Worm (Caenorhabditis elegans): Measurements from ENCODE around the gene col-156.
"Not testable (repeated sequence)": the region's sequence is repeated elsewhere in the genome, so short reads cannot be mapped to it uniquely, and the experiment has no call there.

Gene col-156

ce11 chrV:11450257-11450656, at the start of gene col-156:
Gene col-156, minus strand, starts transcription at chrV:11450357.
- no peak for TF ChIP-seq tab-1 (GFP tag; IDR thresholded peaks at IDR 0.05)
- TF ChIP-seq cog-1 (tag; optimal IDR thresholded peaks at IDR 0.05) = no peak
- TF ChIP-seq klf-2 (GFP tag; conservative IDR thresholded peaks at IDR 0.05) = no peak
- TF ChIP-seq flt-1 (GFP tag; IDR thresholded peaks at IDR 0.05) = no peak
- no peak for TF ChIP-seq ztf-29 (GFP tag; IDR thresholded peaks at IDR 0.05)
- TF ChIP-seq ref-1 (GFP tag; conservative IDR thresholded peaks at IDR 0.05) = no peak
- TF ChIP-seq ztf-23 (GFP tag; IDR thresholded peaks at IDR 0.05) = no peak
- TF ChIP-seq med-1 (GFP tag; optimal IDR thresholded peaks at IDR 0.05; ENCODE audit: insufficient read depth) = no peak
- no peak for TF ChIP-seq T22C8.4 (GFP tag; IDR thresholded peaks at IDR 0.05)

DNA sequence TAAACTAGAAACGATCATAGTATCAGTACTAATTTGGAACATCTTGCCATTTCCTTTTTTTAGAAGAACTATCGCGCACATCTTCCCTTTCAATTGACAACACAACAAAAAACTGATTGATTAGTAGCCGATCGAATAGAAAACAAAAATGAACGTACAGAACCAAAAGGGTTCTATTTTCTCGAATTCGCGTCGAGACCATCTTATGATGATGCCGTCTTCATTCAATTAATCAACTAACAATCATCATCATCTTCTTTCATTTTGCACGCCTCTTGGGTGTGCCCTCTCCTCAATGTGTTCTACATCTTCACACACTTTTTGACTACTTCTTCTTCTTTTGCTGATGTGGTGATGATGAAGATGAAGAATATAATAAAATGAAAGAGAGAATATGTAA, 49.6 kb upstream of the col-156 start:
- TF ChIP-seq ref-1 (GFP tag; conservative IDR thresholded peaks at IDR 0.05) (no peak), tab-1 (GFP tag; IDR thresholded peaks at IDR 0.05) (no peak), ztf-29 (GFP tag; IDR thresholded peaks at IDR 0.05) (no peak), med-1 (GFP tag; optimal IDR thresholded peaks at IDR 0.05; ENCODE audit: insufficient read depth) (no peak), klf-2 (GFP tag; conservative IDR thresholded peaks at IDR 0.05) (no peak), T22C8.4 (GFP tag; IDR thresholded peaks at IDR 0.05) (no peak), cog-1 (tag; optimal IDR thresholded peaks at IDR 0.05) (no peak), flt-1 (GFP tag; IDR thresholded peaks at IDR 0.05) (no peak), ztf-23 (GFP tag; IDR thresholded peaks at IDR 0.05) (no peak)

- TF ChIP-seq flt-1 (GFP tag; IDR thresholded peaks at IDR 0.05) (no peak), klf-2 (GFP tag; conservative IDR thresholded peaks at IDR 0.05) (no peak)
Observed at ce11 chrV:11497475-11497874, 47.3 kb upstream of the col-156 start.

DNA sequence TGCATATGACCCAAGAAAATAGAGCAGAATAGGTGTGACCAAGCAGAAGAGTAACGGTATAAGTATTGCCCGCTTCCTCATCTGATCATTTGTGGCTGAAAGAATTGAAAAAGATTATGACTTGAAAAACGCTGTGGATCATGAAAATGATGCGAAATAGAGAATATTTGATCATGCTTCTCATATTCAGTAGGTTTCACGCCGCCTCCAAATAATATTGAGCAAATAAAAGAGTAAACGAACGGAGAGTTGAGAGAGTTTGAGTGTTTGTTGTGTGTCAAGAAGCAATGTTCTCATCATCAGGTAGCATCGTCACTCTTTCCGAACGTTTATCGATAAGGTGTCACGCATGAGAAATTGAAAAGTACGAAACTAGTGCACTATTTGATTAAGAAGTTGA, 46.1 kb upstream of the col-156 start, which contains the start of gene htrl-1:
Gene htrl-1 (minus strand): TSS at position 101 of the 400 bp plus-strand sequence.
- TF ChIP-seq cog-1 (tag; optimal IDR thresholded peaks at IDR 0.05) = no peak
- TF ChIP-seq klf-2 (GFP tag; conservative IDR thresholded peaks at IDR 0.05) = no peak
- no peak for TF ChIP-seq ztf-23 (GFP tag; IDR thresholded peaks at IDR 0.05)
- no peak for TF ChIP-seq tab-1 (GFP tag; IDR thresholded peaks at IDR 0.05)
- no peak for TF ChIP-seq ztf-29 (GFP tag; IDR thresholded peaks at IDR 0.05)

ce11 chrV:11492456-11492855, 42.3 kb upstream of the col-156 start, which contains the start of gene T11F9.21:
Gene T11F9.21, plus strand, starts transcription at chrV:11492756.
- TF ChIP-seq ref-1 (GFP tag; conservative IDR thresholded peaks at IDR 0.05) (no peak), med-1 (GFP tag; optimal IDR thresholded peaks at IDR 0.05; ENCODE audit: insufficient read depth) (no peak), T22C8.4 (GFP tag; IDR thresholded peaks at IDR 0.05) (no peak), klf-2 (GFP tag; conservative IDR thresholded peaks at IDR 0.05) (no peak), flt-1 (GFP tag; IDR thresholded peaks at IDR 0.05) (no peak), tab-1 (GFP tag; IDR thresholded peaks at IDR 0.05) (no peak), ztf-23 (GFP tag; IDR thresholded peaks at IDR 0.05) (no peak), ztf-29 (GFP tag; IDR thresholded peaks at IDR 0.05) (no peak), cog-1 (tag; optimal IDR thresholded peaks at IDR 0.05) (no peak)

- TF ChIP-seq tab-1 (GFP tag; IDR thresholded peaks at IDR 0.05) (no peak), ref-1 (GFP tag; conservative IDR thresholded peaks at IDR 0.05) (no peak), med-1 (GFP tag; optimal IDR thresholded peaks at IDR 0.05; ENCODE audit: insufficient read depth) (no peak), klf-2 (GFP tag; conservative IDR thresholded peaks at IDR 0.05) (no peak), ztf-29 (GFP tag; IDR thresholded peaks at IDR 0.05) (no peak), flt-1 (GFP tag; IDR thresholded peaks at IDR 0.05) (no peak)
Observed at ce11 chrV:11490382-11490781, 40.2 kb upstream of the col-156 start, which contains the start of gene dhs-19. Gene dhs-19, minus strand, starts transcription at chrV:11490482.

DNA sequence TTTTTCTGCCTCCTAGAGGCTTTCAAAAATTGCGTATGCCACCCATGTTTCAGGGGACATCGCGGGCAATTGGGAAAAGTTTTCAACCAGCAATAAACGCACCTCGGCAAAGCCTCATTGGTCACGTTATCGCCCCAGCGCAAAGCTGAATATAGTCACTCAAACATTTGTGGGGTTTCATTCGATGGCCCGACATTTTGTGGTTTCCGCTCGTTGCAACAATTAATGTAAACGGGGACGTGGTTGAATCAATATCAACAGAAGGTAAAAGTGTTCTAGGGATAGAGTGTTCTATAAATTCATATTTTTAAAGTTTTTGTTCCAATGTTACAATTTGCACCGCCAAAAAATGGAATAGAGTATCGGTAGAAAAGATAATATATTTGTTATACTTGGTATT, 38.1 kb upstream of the col-156 start:
- TF ChIP-seq T22C8.4 (GFP tag; IDR thresholded peaks at IDR 0.05) = no peak

- TF ChIP-seq T22C8.4 (GFP tag; IDR thresholded peaks at IDR 0.05) (no peak), flt-1 (GFP tag; IDR thresholded peaks at IDR 0.05) (no peak), ztf-29 (GFP tag; IDR thresholded peaks at IDR 0.05) (no peak), ref-1 (GFP tag; conservative IDR thresholded peaks at IDR 0.05) (no peak)
Observed at ce11 chrV:11486680-11487079, 36.5 kb upstream of the col-156 start, which contains the start of gene T11F9.10. Gene T11F9.10, plus strand, starts transcription at chrV:11486980.

- no peak for TF ChIP-seq ztf-29 (GFP tag; IDR thresholded peaks at IDR 0.05)
- TF ChIP-seq ztf-23 (GFP tag; IDR thresholded peaks at IDR 0.05) = no peak
Observed at ce11 chrV:11485558-11485957, 35.4 kb upstream of the col-156 start, which contains the start of gene srh-1. Gene srh-1, plus strand, starts transcription at chrV:11485858.

DNA sequence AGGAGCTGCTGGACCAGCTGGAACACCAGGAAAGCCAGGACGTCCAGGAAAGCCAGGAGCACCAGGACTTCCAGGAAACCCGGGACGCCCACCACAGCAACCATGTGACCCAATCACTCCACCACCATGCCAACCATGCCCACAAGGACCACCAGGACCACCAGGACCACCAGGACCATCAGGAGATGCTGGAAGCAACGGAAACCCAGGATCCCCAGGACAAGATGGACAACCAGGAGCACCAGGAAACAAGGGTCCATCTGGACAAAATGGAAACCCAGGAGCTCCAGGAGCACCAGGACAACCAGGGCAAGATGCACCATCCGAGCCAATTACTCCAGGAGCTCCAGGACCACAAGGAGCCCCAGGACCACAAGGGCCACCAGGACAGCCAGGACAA, 34.2 kb upstream of the col-156 start:
- TF ChIP-seq ztf-29 (GFP tag; IDR thresholded peaks at IDR 0.05) = no peak
- TF ChIP-seq med-1 (GFP tag; optimal IDR thresholded peaks at IDR 0.05; ENCODE audit: insufficient read depth) = no peak
- no peak for TF ChIP-seq cog-1 (tag; optimal IDR thresholded peaks at IDR 0.05)
- TF ChIP-seq tab-1 (GFP tag; IDR thresholded peaks at IDR 0.05) = no peak
- TF ChIP-seq klf-2 (GFP tag; conservative IDR thresholded peaks at IDR 0.05) = no peak
- TF ChIP-seq ztf-23 (GFP tag; IDR thresholded peaks at IDR 0.05) = no peak
- no peak for TF ChIP-seq ref-1 (GFP tag; conservative IDR thresholded peaks at IDR 0.05)
- TF ChIP-seq T22C8.4 (GFP tag; IDR thresholded peaks at IDR 0.05) = no peak
- TF ChIP-seq flt-1 (GFP tag; IDR thresholded peaks at IDR 0.05) = no peak

DNA sequence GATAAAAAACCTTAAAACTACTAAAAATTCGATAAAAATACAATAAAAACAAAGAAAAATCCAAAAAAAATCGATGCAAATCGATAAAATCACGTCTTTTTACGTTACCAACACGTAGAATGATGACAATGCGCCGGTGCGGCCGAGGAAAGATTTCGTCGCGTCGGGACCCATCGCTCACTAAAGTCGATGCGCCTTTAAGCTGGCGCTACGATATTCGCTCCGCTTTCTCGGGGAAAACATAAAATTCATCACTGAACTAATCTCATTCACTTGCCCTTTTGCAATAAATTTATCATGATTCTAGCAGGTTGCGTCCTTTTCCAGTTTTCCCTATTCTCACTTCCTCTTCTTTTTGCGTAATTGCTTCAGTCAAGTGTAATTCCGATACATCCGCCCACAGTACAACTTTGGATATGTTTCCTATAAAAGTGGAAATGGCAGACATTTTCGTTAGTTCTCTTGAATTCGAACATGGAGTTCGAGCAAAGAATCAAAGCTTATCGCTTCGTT, 33.5 kb upstream of the col-156 start, which contains the start of gene col-157:
Gene col-157 (plus strand): TSS at position 463 of the 513 bp plus-strand sequence.
- not testable (repeated sequence) for TF ChIP-seq ztf-23 (GFP tag; IDR thresholded peaks at IDR 0.05); cog-1 (tag; optimal IDR thresholded peaks at IDR 0.05); flt-1 (GFP tag; IDR thresholded peaks at IDR 0.05)

Data from whole organism, midembryonic.